Worm (Caenorhabditis elegans) whole organism, late embryonic: ENCODE results near the gene cyp-35B3.

Source experiments
- K02D7.2 ChIP-seq: sonication (generic microtip); optimal IDR thresholded peaks from 2 replicates; lab custom pipeline; 2017; ENCODE audit warnings: mild to moderate bottlenecking, missing genetic modification characterization, missing compliant biosample characterization
- K09A11.1 ChIP-seq: sonication (generic microtip); optimal IDR thresholded peaks from 2 replicates; lab custom pipeline; 2017; ENCODE audit warnings: antibody characterized with exemption, mild to moderate bottlenecking, missing genetic modification characterization, missing compliant biosample characterization; ENCODE audit not compliant: insufficient read depth
- ama-1 ChIP-seq: fragments of 150-350 bp; optimal IDR thresholded peaks from 2 replicates; lab custom pipeline; 2014
- hlh-15 ChIP-seq: sonication (generic microtip); optimal IDR thresholded peaks from 2 replicates; lab custom pipeline; 2016; ENCODE audit warnings: missing genetic modification characterization, missing compliant biosample characterization
- hlh-8 ChIP-seq: sonication (generic microtip); optimal IDR thresholded peaks from 2 replicates; lab custom pipeline; 2016; ENCODE audit warnings: missing genotype, missing genetic modification characterization, missing compliant biosample characterization
- ref-2 ChIP-seq: sonication (generic microtip); optimal IDR thresholded peaks from 2 replicates; lab custom pipeline; 2016; ENCODE audit warnings: missing genetic modification characterization, missing compliant biosample characterization
- ttx-3 ChIP-seq: sonication (generic microtip); optimal IDR thresholded peaks from 2 replicates; lab custom pipeline; 2016; ENCODE audit warnings: missing genetic modification reagents, missing genetic modification characterization, missing compliant biosample characterization
- zip-5 ChIP-seq: sonication (generic microtip); optimal IDR thresholded peaks from 2 replicates; lab custom pipeline; 2016; ENCODE audit warnings: missing genetic modification characterization, missing compliant biosample characterization

DNA sequence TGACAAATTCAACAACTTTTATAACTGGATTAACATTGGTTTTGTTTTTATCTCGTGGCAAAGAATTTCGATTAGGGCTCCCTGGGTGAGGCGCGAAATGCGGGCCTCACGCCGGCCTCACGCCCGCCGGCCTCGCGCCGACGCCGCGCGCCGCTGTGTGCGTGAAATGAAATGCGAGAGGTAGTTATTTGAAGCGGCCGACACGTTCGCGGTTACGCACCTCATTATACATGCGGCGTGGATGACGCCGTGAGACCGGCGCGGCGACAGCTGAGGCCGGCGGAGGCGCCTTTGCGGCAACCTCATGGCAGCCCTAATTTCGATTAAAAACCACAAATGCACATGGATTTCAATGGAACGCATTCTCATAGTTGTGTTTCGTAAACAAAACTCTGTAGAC, 17.6 kb upstream of the cyp-35B3 start:
- TF ChIP-seq ref-2: no peak
- no peak for TF ChIP-seq hlh-8
- TF ChIP-seq K02D7.2 (tag; lab: Kevin White, UChicago): no peak
- no peak for TF ChIP-seq ama-1 (lab: Kevin White, UChicago)
- TF ChIP-seq K09A11.1 (tag; lab: Kevin White, UChicago): no peak
- TF ChIP-seq zip-5: no peak
- no peak for TF ChIP-seq hlh-15
- no peak for TF ChIP-seq ttx-3 (tag; lab: Kevin White, UChicago)
